Worm (Caenorhabditis elegans) whole organism, L1 larva: ENCODE data around the gene dmsr-5.

Experiments
- C16A3.4 ChIP-seq: fragments of 150-350 bp; optimal IDR thresholded peaks from 2 replicates; lab custom pipeline; 2014; ENCODE audit warnings: missing biosample characterization, missing genetic modification characterization
- C34B4.2 ChIP-seq: sonication (generic microtip); optimal IDR thresholded peaks from 2 replicates; lab custom pipeline; 2017; ENCODE audit warnings: mild to moderate bottlenecking, missing genetic modification characterization, missing compliant biosample characterization
- F16B12.6 ChIP-seq: fragments of 150-350 bp; optimal IDR thresholded peaks from 2 replicates; lab custom pipeline; 2014; ENCODE audit warnings: missing biosample characterization, missing genetic modification characterization
- alr-1 ChIP-seq: fragments of 200-800 bp; sonication (Bioruptor generic); optimal IDR thresholded peaks from 2 replicates; lab custom pipeline; 2018; ENCODE audit warnings: borderline replicate concordance, mild to moderate bottlenecking, missing genetic modification characterization, missing compliant biosample characterization
- aly-2 ChIP-seq: fragments of 150-350 bp; optimal IDR thresholded peaks from 2 replicates; lab custom pipeline; 2014; ENCODE audit warnings: missing biosample characterization, missing genetic modification characterization
- ama-1 ChIP-seq: fragments of 150-350 bp; optimal IDR thresholded peaks from 2 replicates; lab custom pipeline; 2014
- blmp-1 ChIP-seq: fragments of 150-350 bp; optimal IDR thresholded peaks from 2 replicates; lab custom pipeline; 2014; ENCODE audit warnings: missing biosample characterization, missing genetic modification characterization
- ceh-8 ChIP-seq: fragments of 200-800 bp; sonication (Bioruptor generic); optimal IDR thresholded peaks from 2 replicates; lab custom pipeline; 2018; ENCODE audit warnings: mild to moderate bottlenecking, missing genetic modification characterization, moderate library complexity, missing compliant biosample characterization
- ceh-82 ChIP-seq, 3 experiments: fragments of 150-350 bp in 1 of 3; sonication (generic microtip) in 2 of 3; optimal IDR thresholded peaks; 2 replicates each; lab custom pipeline; 2014 to 2017; ENCODE audit warnings: missing biosample characterization in 3 of 3, missing genetic modification characterization in 3 of 3
- ceh-88 ChIP-seq: fragments of 200-800 bp; sonication (Bioruptor generic); IDR thresholded peaks from 2 replicates; pipeline ENCODE4 v1.3.6; 2022; ENCODE audit warnings: missing genetic modification characterization, missing compliant biosample characterization
- ceh-90 ChIP-seq: sonication (generic microtip); optimal IDR thresholded peaks from 2 replicates; lab custom pipeline; 2016; ENCODE audit warnings: missing genetic modification characterization, missing compliant biosample characterization
- ces-1 ChIP-seq: fragments of 150-350 bp; optimal IDR thresholded peaks from 2 replicates; lab custom pipeline; 2014; ENCODE audit warnings: missing biosample characterization, missing genetic modification reagents, missing genetic modification characterization
- efl-1 ChIP-seq, 4 experiments: fragments of 150-350 bp; optimal IDR thresholded peaks in 3 of 4; peaks in 1 of 4; 1 replicate in 1 of 4; 2 replicates in 3 of 4; lab custom pipeline; 2014; ENCODE audit warnings: missing biosample characterization in 2 of 4, missing genetic modification characterization in 2 of 4, missing genetic modification reagents in 2 of 4
- efl-3 ChIP-seq: fragments of 200-800 bp; sonication (Bioruptor generic); optimal IDR thresholded peaks from 2 replicates; lab custom pipeline; 2018; ENCODE audit warnings: mild to moderate bottlenecking, missing genetic modification characterization, missing compliant biosample characterization
- egl-13 ChIP-seq: sonication (generic microtip); optimal IDR thresholded peaks from 2 replicates; lab custom pipeline; 2016; ENCODE audit warnings: missing genotype, missing genetic modification reagents, missing genetic modification characterization, missing compliant biosample characterization
- elt-2 ChIP-seq: sonication (generic microtip); optimal IDR thresholded peaks from 2 replicates; lab custom pipeline; 2016; ENCODE audit warnings: missing genetic modification characterization, mild to moderate bottlenecking, inconsistent platforms, missing compliant biosample characterization, missing genetic modification reagents
- elt-3 ChIP-seq, 6 experiments: fragments of 150-350 bp in 1 of 6; sonication (generic microtip); optimal IDR thresholded peaks; 2 replicates each; lab custom pipeline; 2017 to 2018; ENCODE audit warnings: missing biosample characterization in 6 of 6, missing genetic modification characterization in 6 of 6, inconsistent platforms in 1 of 6
- ets-5 ChIP-seq: fragments of 200-800 bp; sonication (Bioruptor generic); IDR thresholded peaks from 2 replicates; pipeline ENCODE4 v1.3.6; 2022; ENCODE audit warnings: missing genetic modification characterization, missing compliant biosample characterization
- fos-1 ChIP-seq: fragments of 150-350 bp; optimal IDR thresholded peaks from 2 replicates; lab custom pipeline; 2014; ENCODE audit warnings: missing biosample characterization, missing genetic modification characterization
- hlh-4 ChIP-seq: sonication (generic microtip); optimal IDR thresholded peaks from 2 replicates; lab custom pipeline; 2016; ENCODE audit warnings: mild to moderate bottlenecking, missing genetic modification characterization, missing compliant biosample characterization
- hpl-2 ChIP-seq: fragments of 150-350 bp; optimal IDR thresholded peaks from 2 replicates; lab custom pipeline; 2014; ENCODE audit warnings: missing biosample characterization, missing genetic modification reagents, missing genetic modification characterization
- irx-1 ChIP-seq: sonication (generic microtip); optimal IDR thresholded peaks from 2 replicates; lab custom pipeline; 2016; ENCODE audit warnings: missing genetic modification characterization, missing compliant biosample characterization
- isw-1 ChIP-seq: fragments of 200-800 bp; sonication (Bioruptor generic); IDR thresholded peaks from 2 replicates; pipeline ENCODE4 v1.3.6; 2022; ENCODE audit warnings: missing genetic modification characterization, missing compliant biosample characterization
- lin-13 ChIP-seq: fragments of 150-350 bp; optimal IDR thresholded peaks from 2 replicates; lab custom pipeline; 2014; ENCODE audit warnings: missing biosample characterization, missing genetic modification reagents, missing genetic modification characterization
- lin-14 ChIP-seq: fragments of 200-800 bp; sonication (Bioruptor generic); optimal IDR thresholded peaks from 2 replicates; lab custom pipeline; 2018; ENCODE audit warnings: mild to moderate bottlenecking, missing genetic modification characterization, moderate library complexity, missing compliant biosample characterization
- lin-39 ChIP-seq: fragments of 150-350 bp; optimal IDR thresholded peaks from 2 replicates; lab custom pipeline; 2014; ENCODE audit warnings: missing biosample characterization, missing genetic modification reagents, missing genetic modification characterization
- lir-3 ChIP-seq: sonication (generic microtip); optimal IDR thresholded peaks from 2 replicates; lab custom pipeline; 2016; ENCODE audit warnings: mild to moderate bottlenecking, missing genetic modification characterization, moderate library complexity, missing compliant biosample characterization; ENCODE audit not compliant: poor library complexity
- lsy-2 ChIP-seq, 2 experiments: fragments of 150-350 bp; optimal IDR thresholded peaks; 2 replicates each; lab custom pipeline; 2014; ENCODE audit warnings: missing biosample characterization in 2 of 2, missing genetic modification characterization in 2 of 2
- mab-9 ChIP-seq: fragments of 200-800 bp; sonication (Bioruptor generic); IDR thresholded peaks from 2 replicates; pipeline ENCODE4 v1.3.6; 2022; ENCODE audit warnings: missing genetic modification reagents, missing genetic modification characterization, missing compliant biosample characterization
- mep-1 ChIP-seq: fragments of 150-350 bp; optimal IDR thresholded peaks from 2 replicates; lab custom pipeline; 2014; ENCODE audit warnings: missing biosample characterization, missing genetic modification characterization
- nhr-11 ChIP-seq: fragments of 150-350 bp; optimal IDR thresholded peaks from 2 replicates; lab custom pipeline; 2014; ENCODE audit warnings: missing biosample characterization, missing genetic modification characterization
- nhr-237 ChIP-seq: fragments of 150-350 bp; optimal IDR thresholded peaks from 2 replicates; lab custom pipeline; 2014; ENCODE audit warnings: missing biosample characterization, missing genetic modification characterization
- nhr-47 ChIP-seq: sonication (generic microtip); optimal IDR thresholded peaks from 2 replicates; lab custom pipeline; 2016; ENCODE audit warnings: mild to moderate bottlenecking, missing genetic modification characterization, moderate library complexity, missing compliant biosample characterization
- nhr-71 ChIP-seq: sonication (generic microtip); optimal IDR thresholded peaks from 2 replicates; lab custom pipeline; 2016; ENCODE audit warnings: mild to moderate bottlenecking, missing genetic modification characterization, moderate library complexity, missing compliant biosample characterization
- nhr-77 ChIP-seq: fragments of 150-350 bp; optimal IDR thresholded peaks from 2 replicates; lab custom pipeline; 2014; ENCODE audit warnings: missing biosample characterization, missing genetic modification characterization
- nhr-84 ChIP-seq: sonication (generic microtip); optimal IDR thresholded peaks from 2 replicates; lab custom pipeline; 2017; ENCODE audit warnings: missing biosample characterization, missing genetic modification characterization
- pax-3 ChIP-seq: fragments of 200-800 bp; sonication (Bioruptor generic); optimal IDR thresholded peaks from 2 replicates; lab custom pipeline; 2018; ENCODE audit warnings: mild to moderate bottlenecking, missing genetic modification characterization, moderate library complexity, missing compliant biosample characterization
- pqm-1 ChIP-seq: sonication (generic microtip); optimal IDR thresholded peaks from 3 replicates; lab custom pipeline; 2017; ENCODE audit warnings: missing biosample characterization, missing genetic modification characterization
- skn-1 ChIP-seq: fragments of 150-350 bp; optimal IDR thresholded peaks from 2 replicates; lab custom pipeline; 2014; ENCODE audit warnings: missing biosample characterization, missing genetic modification characterization
- snpc-4 ChIP-seq: fragments of 150-350 bp; optimal IDR thresholded peaks from 2 replicates; lab custom pipeline; 2014; ENCODE audit warnings: missing biosample characterization, missing genetic modification characterization
- snu-23 ChIP-seq: sonication (generic microtip); optimal IDR thresholded peaks from 2 replicates; lab custom pipeline; 2016; ENCODE audit warnings: missing genetic modification characterization, missing compliant biosample characterization
- tbx-2 ChIP-seq: sonication (generic microtip); optimal IDR thresholded peaks from 2 replicates; lab custom pipeline; 2016; ENCODE audit warnings: missing genetic modification characterization, missing compliant biosample characterization
- tlp-1 ChIP-seq: fragments of 150-350 bp; optimal IDR thresholded peaks from 2 replicates; lab custom pipeline; 2014; ENCODE audit warnings: missing biosample characterization, missing genetic modification characterization
- unc-130 ChIP-seq: fragments of 150-350 bp; optimal IDR thresholded peaks from 2 replicates; lab custom pipeline; 2017; ENCODE audit warnings: missing biosample characterization, missing genetic modification characterization, inconsistent platforms
- unc-30 ChIP-seq: sonication (generic microtip); optimal IDR thresholded peaks from 2 replicates; lab custom pipeline; 2017; ENCODE audit warnings: missing biosample characterization, missing genetic modification characterization
- unc-62 ChIP-seq: fragments of 150-350 bp; optimal IDR thresholded peaks from 2 replicates; lab custom pipeline; 2014; ENCODE audit warnings: missing biosample characterization, missing genetic modification reagents, missing genetic modification characterization
- unc-86 ChIP-seq: sonication (generic microtip); optimal IDR thresholded peaks from 2 replicates; lab custom pipeline; 2016; ENCODE audit warnings: missing genetic modification characterization, missing compliant biosample characterization
- unc-98 ChIP-seq: fragments of 200-800 bp; sonication (Bioruptor generic); IDR thresholded peaks from 2 replicates; pipeline ENCODE4 v1.3.6; 2022; ENCODE audit warnings: missing genetic modification characterization, missing compliant biosample characterization
- vab-15 ChIP-seq: sonication (generic microtip); optimal IDR thresholded peaks from 2 replicates; lab custom pipeline; 2017; ENCODE audit warnings: missing genotype, mild to moderate bottlenecking, missing genetic modification characterization, missing compliant biosample characterization
- zag-1 ChIP-seq: fragments of 150-350 bp; optimal IDR thresholded peaks from 2 replicates; lab custom pipeline; 2014; ENCODE audit warnings: missing biosample characterization, missing genetic modification characterization
- zip-4 ChIP-seq: fragments of 200-800 bp; sonication (Bioruptor generic); optimal IDR thresholded peaks from 2 replicates; lab custom pipeline; 2018; ENCODE audit warnings: mild to moderate bottlenecking, missing genetic modification characterization, moderate library complexity, missing compliant biosample characterization
- ztf-11 ChIP-seq, 2 experiments: sonication (generic microtip); optimal IDR thresholded peaks; 2 replicates each; lab custom pipeline; 2016 to 2017; ENCODE audit warnings: missing genetic modification characterization in 2 of 2, missing biosample characterization in 1 of 2, missing compliant biosample characterization in 1 of 2

dmsr-5 gene

DNA sequence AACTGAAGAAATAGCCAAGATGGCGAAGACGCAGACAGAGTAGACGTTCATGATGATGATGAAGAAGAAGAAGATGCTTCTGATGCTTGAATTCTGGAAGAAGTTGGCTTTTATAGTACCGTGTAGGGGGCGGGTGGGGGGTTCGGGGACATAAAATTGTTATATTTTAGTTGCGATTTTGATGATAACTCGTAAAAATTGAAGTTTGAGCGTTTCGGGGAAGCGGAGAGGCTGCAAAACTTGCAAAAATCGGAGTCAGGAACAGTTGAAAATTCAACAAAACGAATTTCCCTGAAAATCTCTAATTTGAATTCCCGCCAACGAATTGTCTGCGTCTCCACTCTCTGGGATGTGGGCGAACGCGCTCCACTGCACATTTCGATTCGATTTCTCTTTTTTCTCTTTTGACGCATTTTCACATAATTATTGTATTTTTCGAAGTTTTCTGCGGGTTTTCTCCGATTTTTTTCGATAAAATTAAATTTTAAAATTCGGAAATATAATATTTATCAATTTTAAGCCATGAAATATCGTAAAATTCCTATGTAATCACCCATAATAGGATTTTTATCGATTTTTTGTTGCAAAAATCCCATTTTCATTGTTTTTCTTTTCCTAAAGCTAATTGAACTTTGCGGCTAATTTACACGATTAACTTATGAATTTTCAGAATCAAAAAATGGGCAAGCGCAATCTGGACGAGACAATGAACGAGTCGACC is 12.7 kb upstream of the dmsr-5 start, which contains the start of the genes fipr-17 and Y48A6B.3:
Gene fipr-17 (minus strand): TSS at position 51 of the 721 bp plus-strand sequence.
Gene Y48A6B.3 (plus strand): TSS at position 671 of the 721 bp plus-strand sequence.
- TF ChIP-seq unc-62 (GFP tag; lab: Kevin White, UChicago) (no peak), aly-2 (tag; lab: Kevin White, UChicago) (peak; percentile 47), alr-1 (tag; lab: Kevin White, UChicago) (no peak), unc-130 (tag; lab: Kevin White, UChicago) (peak; percentile 90), unc-30 (tag; lab: Kevin White, UChicago) (no peak), ceh-8 (GFP tag; lab: Kevin White, UChicago) (peak; percentile 36), skn-1 (tag; lab: Kevin White, UChicago) (peak; percentile 85), ces-1 (GFP tag; lab: Kevin White, UChicago) (no peak), pqm-1 (tag; lab: Kevin White, UChicago) (no peak), nhr-47 (peak; percentile 89), C34B4.2 (tag; lab: Kevin White, UChicago) (no peak), hlh-4 (tag; lab: Kevin White, UChicago) (no peak), ceh-90 (tag; lab: Kevin White, UChicago) (peak; percentile 52), unc-86 (tag; lab: Kevin White, UChicago) (peak; percentile 80), nhr-237 (tag; lab: Kevin White, UChicago) (peak; percentile 54), blmp-1 (tag; lab: Kevin White, UChicago) (peak; percentile 94), lin-39 (tag; lab: Kevin White, UChicago) (peak; percentile 59), lsy-2 (tag; optimal IDR thresholded peaks at IDR 0.05; lab: Kevin White, UChicago) (peak; percentile 89 to 95), zag-1 (tag; lab: Kevin White, UChicago) (no peak), efl-1 (optimal IDR thresholded peaks at IDR 0.05; lab: Kevin White, UChicago) (peak; percentile 99 to 100), efl-1 (GFP tag; optimal IDR thresholded peaks at IDR 0.05 in 1 of 2; lab: Kevin White, UChicago) (peak; percentile 100), vab-15 (tag; lab: Kevin White, UChicago) (peak; percentile 75), efl-3 (no peak), irx-1 (tag; lab: Kevin White, UChicago) (peak; percentile 72), C16A3.4 (tag; lab: Kevin White, UChicago) (peak; percentile 93), nhr-71 (tag; lab: Kevin White, UChicago) (peak; percentile 89), ceh-82 (tag; optimal IDR thresholded peaks at IDR 0.05; lab: Kevin White, UChicago) (peak; percentile 83 to 97 (median 83)), nhr-84 (tag; lab: Kevin White, UChicago) (no peak), egl-13 (peak; percentile 65), elt-3 (tag; optimal IDR thresholded peaks at IDR 0.05; lab: Kevin White, UChicago) (peak in 2 of 6 experiments; percentile 71 to 85), zip-4 (GFP tag; lab: Kevin White, UChicago) (peak; percentile 59), lin-14 (peak; percentile 87), fos-1 (peak; percentile 75), nhr-77 (tag; lab: Kevin White, UChicago) (peak; percentile 78), snpc-4 (tag; lab: Kevin White, UChicago) (peak; percentile 92), ztf-11 (tag; optimal IDR thresholded peaks at IDR 0.05; lab: Kevin White, UChicago) (peak in 1 of 2 experiments; percentile 56), ceh-88 (GFP tag; lab: Robert Waterston, UW) (peak; percentile 40; the same call in 1 of the 2 replicates), tbx-2 (tag; lab: Kevin White, UChicago) (peak; percentile 87), tlp-1 (tag; lab: Kevin White, UChicago) (no peak), lir-3 (tag; lab: Kevin White, UChicago) (peak; percentile 76), unc-98 (GFP tag; lab: Robert Waterston, UW) (0 out of 2 replicates have a peak, but pooled peaks have one; percentile 41), elt-2 (tag; lab: Kevin White, UChicago) (peak; percentile 29), snu-23 (GFP tag; lab: Kevin White, UChicago) (peak; percentile 90), F16B12.6 (tag; lab: Kevin White, UChicago) (peak; percentile 75), lin-13 (GFP tag; lab: Kevin White, UChicago) (peak; percentile 86), ama-1 (lab: Kevin White, UChicago) (no peak), pax-3 (peak; percentile 74), nhr-11 (tag; lab: Kevin White, UChicago) (no peak), mab-9 (no peak), isw-1 (GFP tag; lab: Robert Waterston, UW) (peak; percentile 83), hpl-2 (GFP tag; lab: Kevin White, UChicago) (no peak), mep-1 (peak; percentile 86), ets-5 (GFP tag; lab: Robert Waterston, UW) (no peak)
